Fruit fly (Drosophila melanogaster) whole organism, pupa: ENCODE data around the gene Smvt.
A peak's percentile ranks its signal among the peaks of the same experiment; 100 is the strongest.

Experiments
- CG10348 ChIP-seq: fragments of 200-800 bp; sonication (Bioruptor generic); IDR thresholded peaks from 2 replicates; pipeline ENCODE4 v1.3.6; 2022; ENCODE audit warnings: missing biosample characterization, missing genetic modification characterization
- CG12605 ChIP-seq: fragments of 200-800 bp; sonication (Bioruptor generic); IDR thresholded peaks from 2 replicates; pipeline ENCODE4 v1.3.6; 2022; ENCODE audit warnings: missing biosample characterization, missing genetic modification characterization
- CG13204 ChIP-seq: fragments of 200-800 bp; sonication (Bioruptor generic); optimal IDR thresholded peaks from 2 replicates; lab custom pipeline; 2018; ENCODE audit warnings: missing biosample characterization, mild to moderate bottlenecking, missing genetic modification characterization, moderate library complexity
- CG14655 ChIP-seq: fragments of 200-800 bp; sonication (Bioruptor generic); optimal IDR thresholded peaks from 3 replicates; lab custom pipeline; 2017; ENCODE audit warnings: mild to moderate bottlenecking, missing biosample characterization, missing genetic modification reagents, missing genetic modification characterization
- CG15710 ChIP-seq: fragments of 200-800 bp; sonication (Bioruptor generic); optimal IDR thresholded peaks from 2 replicates; lab custom pipeline; 2018; ENCODE audit warnings: missing biosample characterization, mild to moderate bottlenecking, missing genetic modification characterization, moderate library complexity
- CG17806 ChIP-seq: fragments of 200-800 bp; sonication (Bioruptor generic); optimal IDR thresholded peaks from 2 replicates; lab custom pipeline; 2018; ENCODE audit warnings: missing biosample characterization, mild to moderate bottlenecking, missing genetic modification characterization, moderate library complexity
- CG32121 ChIP-seq: fragments of 200-800 bp; sonication (Bioruptor generic); IDR thresholded peaks from 2 replicates; pipeline ENCODE4 v1.3.6; 2022; ENCODE audit warnings: missing biosample characterization, missing genetic modification characterization
- CG34367 ChIP-seq: fragments of 200-800 bp; sonication (Bioruptor generic); optimal IDR thresholded peaks from 2 replicates; lab custom pipeline; 2018; ENCODE audit warnings: missing biosample characterization, mild to moderate bottlenecking, missing genetic modification characterization
- CG4496 ChIP-seq: fragments of 200-800 bp; sonication (Bioruptor generic); IDR thresholded peaks from 3 replicates; pipeline ENCODE4 v1.3.6; 2022; ENCODE audit warnings: missing biosample characterization, missing genetic modification characterization
- CG8159 ChIP-seq: fragments of 200-800 bp; sonication (Bioruptor generic); optimal IDR thresholded peaks from 3 replicates; lab custom pipeline; 2018; ENCODE audit warnings: missing biosample characterization, mild to moderate bottlenecking, missing genetic modification characterization, moderate library complexity
- CG8301 ChIP-seq: fragments of 200-800 bp; sonication (Bioruptor generic); optimal IDR thresholded peaks from 2 replicates; lab custom pipeline; 2018; ENCODE audit warnings: missing biosample characterization, mild to moderate bottlenecking, missing genetic modification characterization
- CG9948 ChIP-seq: fragments of 200-800 bp; sonication (Bioruptor generic); optimal IDR thresholded peaks from 2 replicates; lab custom pipeline; 2018; ENCODE audit warnings: missing biosample characterization, mild to moderate bottlenecking, missing genetic modification characterization, moderate library complexity
- D1 ChIP-seq: fragments of 200-800 bp; sonication (Bioruptor generic); optimal IDR thresholded peaks from 2 replicates; lab custom pipeline; 2018; ENCODE audit warnings: missing biosample characterization, mild to moderate bottlenecking, missing genetic modification characterization, moderate library complexity
- EcR ChIP-seq: fragments of 200-800 bp; sonication (Bioruptor generic); optimal IDR thresholded peaks from 3 replicates; lab custom pipeline; 2019; ENCODE audit warnings: missing biosample characterization, missing genetic modification characterization, mild to moderate bottlenecking, moderate library complexity, missing genetic modification reagents
- Ets98B ChIP-seq: fragments of 200-800 bp; sonication (Bioruptor generic); IDR thresholded peaks from 2 replicates; pipeline ENCODE4 v1.3.6; 2022; ENCODE audit warnings: missing biosample characterization, missing genetic modification characterization
- Pif1A ChIP-seq: fragments of 200-800 bp; sonication (Bioruptor generic); optimal IDR thresholded peaks from 3 replicates; lab custom pipeline; 2016; ENCODE audit warnings: missing biosample characterization, missing genetic modification characterization
- Pif1B ChIP-seq: fragments of 200-800 bp; sonication (Bioruptor generic); optimal IDR thresholded peaks from 3 replicates; lab custom pipeline; 2016; ENCODE audit warnings: missing biosample characterization, missing genetic modification characterization
- Snoo ChIP-seq: fragments of 200-800 bp; sonication (Bioruptor generic); optimal IDR thresholded peaks from 3 replicates; lab custom pipeline; 2017; ENCODE audit warnings: missing biosample characterization, mild to moderate bottlenecking, missing genetic modification characterization, inconsistent platforms
- fd96Ca ChIP-seq: fragments of 200-800 bp; sonication (Bioruptor generic); IDR thresholded peaks from 3 replicates; pipeline ENCODE4 v1.3.6; 2022; ENCODE audit warnings: missing biosample characterization, missing genetic modification characterization
- gl ChIP-seq: fragments of 200-800 bp; sonication (Bioruptor generic); optimal IDR thresholded peaks from 2 replicates; lab custom pipeline; 2018; ENCODE audit warnings: missing biosample characterization, mild to moderate bottlenecking, missing genetic modification characterization
- rn ChIP-seq: fragments of 200-800 bp; sonication (Bioruptor generic); IDR thresholded peaks from 2 replicates; pipeline ENCODE4 v1.3.6; 2022; ENCODE audit warnings: missing biosample characterization, missing genetic modification characterization

Smvt gene

dm6 chr3R:31743279-31743678 is 18.1 kb downstream of the Smvt start, which contains the start of gene Tbca:
Gene Tbca, plus strand, starts transcription at chr3R:31743490.
- TF ChIP-seq EcR: no peak
- TF ChIP-seq CG34367 (tag; lab: Kevin White, UChicago): no peak
- TF ChIP-seq CG17806: peak; percentile 11
- TF ChIP-seq Pif1B (GFP tag; lab: Kevin White, UChicago): no peak
- no peak for TF ChIP-seq CG14655 (GFP tag; lab: Kevin White, UChicago)
- TF ChIP-seq CG9948 (tag; lab: Kevin White, UChicago): no peak
- TF ChIP-seq gl (tag; lab: Kevin White, UChicago): peak; percentile 49
- TF ChIP-seq Pif1A (GFP tag; lab: Kevin White, UChicago): no peak
- no peak for TF ChIP-seq CG13204 (GFP tag; lab: Kevin White, UChicago)
- TF ChIP-seq Ets98B (GFP tag; lab: Robert Waterston, UW): no peak
- TF ChIP-seq fd96Ca (GFP tag; lab: Robert Waterston, UW): no peak
- no peak for TF ChIP-seq D1 (tag; lab: Kevin White, UChicago)
- no peak for TF ChIP-seq CG8301 (tag; lab: Kevin White, UChicago)
- TF ChIP-seq CG32121 (GFP tag; lab: Robert Waterston, UW): no peak
- TF ChIP-seq CG15710: no peak
- 0 out of 2 replicates have a peak, but pooled peaks have one; percentile 8 for TF ChIP-seq CG12605 (GFP tag; lab: Robert Waterston, UW)
- TF ChIP-seq CG8159: no peak
- TF ChIP-seq CG10348: no peak
- TF ChIP-seq CG4496: peak; percentile 61; the same call in 2 of the 3 replicates
- no peak for TF ChIP-seq Snoo (tag; lab: Kevin White, UChicago)
- no peak for TF ChIP-seq rn (GFP tag; lab: Robert Waterston, UW)
- TF ChIP-seq, all 21 proteins: peak for 4

dm6 chr3R:31741278-31741677 is 20.1 kb downstream of the Smvt start:
- TF ChIP-seq fd96Ca (GFP tag; lab: Robert Waterston, UW) (0 out of 3 replicates have a peak, but pooled peaks have one; percentile 40), CG4496 (peak; percentile 46; the same call in 1 of the 3 replicates), CG15710 (peak; percentile 8), CG9948 (tag; lab: Kevin White, UChicago) (no peak)

- TF ChIP-seq CG14655 (GFP tag; lab: Kevin White, UChicago) (no peak), D1 (tag; lab: Kevin White, UChicago) (no peak), CG15710 (no peak), CG10348 (no peak), CG34367 (tag; lab: Kevin White, UChicago) (no peak), Pif1A (GFP tag; lab: Kevin White, UChicago) (no peak), CG17806 (no peak), CG4496 (no peak), CG13204 (GFP tag; lab: Kevin White, UChicago) (no peak), fd96Ca (GFP tag; lab: Robert Waterston, UW) (no peak), CG32121 (GFP tag; lab: Robert Waterston, UW) (peak; percentile 66), Ets98B (GFP tag; lab: Robert Waterston, UW) (0 out of 2 replicates have a peak, but pooled peaks have one; percentile 30), Pif1B (GFP tag; lab: Kevin White, UChicago) (no peak), rn (GFP tag; lab: Robert Waterston, UW) (no peak), gl (tag; lab: Kevin White, UChicago) (no peak), Snoo (tag; lab: Kevin White, UChicago) (no peak)
- TF ChIP-seq, all 21 proteins: peak for 2
These were observed 22.2 kb downstream of the Smvt start for dm6 chr3R:31739067-31739786.

- no peak for TF ChIP-seq CG15710
- no peak for TF ChIP-seq CG34367 (tag; lab: Kevin White, UChicago)
- TF ChIP-seq CG4496: no peak
- no peak for TF ChIP-seq CG10348
- TF ChIP-seq CG9948 (tag; lab: Kevin White, UChicago): no peak
- TF ChIP-seq EcR: no peak
- no peak for TF ChIP-seq fd96Ca (GFP tag; lab: Robert Waterston, UW)
- no peak for TF ChIP-seq D1 (tag; lab: Kevin White, UChicago)
- no peak for TF ChIP-seq Ets98B (GFP tag; lab: Robert Waterston, UW)
- TF ChIP-seq CG8159: no peak
- no peak for TF ChIP-seq Snoo (tag; lab: Kevin White, UChicago)
- no peak for TF ChIP-seq gl (tag; lab: Kevin White, UChicago)
- TF ChIP-seq Pif1A (GFP tag; lab: Kevin White, UChicago): no peak
- no peak for TF ChIP-seq Pif1B (GFP tag; lab: Kevin White, UChicago)
- TF ChIP-seq rn (GFP tag; lab: Robert Waterston, UW): no peak
- no peak for TF ChIP-seq CG8301 (tag; lab: Kevin White, UChicago)
- TF ChIP-seq CG12605 (GFP tag; lab: Robert Waterston, UW): no peak
- no peak for TF ChIP-seq CG17806
- no peak for TF ChIP-seq CG14655 (GFP tag; lab: Kevin White, UChicago)
- TF ChIP-seq CG32121 (GFP tag; lab: Robert Waterston, UW): no peak
- TF ChIP-seq, all 21 proteins: peak for 0
These were observed 23.2 kb downstream of the Smvt start, which contains the start of gene eEF1alpha2 for dm6 chr3R:31738060-31738619. Gene eEF1alpha2, plus strand, starts transcription at chr3R:31738468.

- TF ChIP-seq gl (tag; lab: Kevin White, UChicago): no peak
- no peak for TF ChIP-seq CG8301 (tag; lab: Kevin White, UChicago)
- no peak for TF ChIP-seq CG12605 (GFP tag; lab: Robert Waterston, UW)
- TF ChIP-seq Pif1B (GFP tag; lab: Kevin White, UChicago): no peak
- no peak for TF ChIP-seq CG17806
- no peak for TF ChIP-seq D1 (tag; lab: Kevin White, UChicago)
- no peak for TF ChIP-seq CG15710
These were observed 24.6 kb downstream of the Smvt start, which contains the start of the genes CstF50 and CG11563 for dm6 chr3R:31736776-31737175. Gene CstF50, minus strand, starts transcription at chr3R:31736963. Gene CG11563, plus strand, starts transcription at chr3R:31737035.
